Worm (Caenorhabditis elegans): Measurements from ENCODE around the gene acy-3.

- TF ChIP-seq mep-1 (tag; optimal IDR thresholded peaks at IDR 0.05) (no peak), daf-19 (GFP tag; conservative IDR thresholded peaks at IDR 0.05) (no peak), mes-2 (tag; optimal IDR thresholded peaks at IDR 0.05; ENCODE audit: poor library complexity, severe bottlenecking) (no peak), ceh-82 (tag; optimal IDR thresholded peaks at IDR 0.05) (no peak), ama-1 (optimal IDR thresholded peaks at IDR 0.05) (no peak), lir-3 (tag; optimal IDR thresholded peaks at IDR 0.05) (no peak), nhr-10 (tag; optimal IDR thresholded peaks at IDR 0.05) (no peak), F44E2.7 (GFP tag; IDR thresholded peaks at IDR 0.05) (no peak), lsy-2 (tag; optimal IDR thresholded peaks at IDR 0.05) (no peak), aha-1 (tag) (no peak), snpc-4 (tag; optimal IDR thresholded peaks at IDR 0.05) (no peak), unc-39 (tag; optimal IDR thresholded peaks at IDR 0.05) (no peak)
Observed at ce11 chrIII:3736302-3736701, 50.0 kb downstream of the acy-3 start, which contains the start of gene F34D10.4.

Data from whole organism, L4 larva.